Worm (Caenorhabditis elegans) whole organism, L2 larva: Measurements from ENCODE around the gene T22B7.22.

Source experiments
- R02D3.7 ChIP-seq: fragments of 150-350 bp; optimal IDR thresholded peaks from 2 replicates; lab custom pipeline; 2014; ENCODE audit warnings: missing biosample characterization, missing genetic modification characterization
- ZK546.5 ChIP-seq: sonication (generic microtip); optimal IDR thresholded peaks from 2 replicates; lab custom pipeline; 2017; ENCODE audit warnings: missing biosample characterization, missing genetic modification characterization
- ama-1 ChIP-seq: fragments of 150-350 bp; optimal IDR thresholded peaks from 2 replicates; lab custom pipeline; 2018; ENCODE audit warnings: inconsistent platforms
- ceh-16 ChIP-seq: fragments of 150-350 bp; optimal IDR thresholded peaks from 2 replicates; lab custom pipeline; 2014; ENCODE audit warnings: missing biosample characterization, missing genetic modification characterization
- lin-11 ChIP-seq: fragments of 150-350 bp; sonication (generic microtip); optimal IDR thresholded peaks from 2 replicates; lab custom pipeline; 2014; ENCODE audit warnings: missing biosample characterization, missing genetic modification characterization, inconsistent platforms, mixed read lengths
- lin-13 ChIP-seq: fragments of 150-350 bp; optimal IDR thresholded peaks from 2 replicates; lab custom pipeline; 2014; ENCODE audit warnings: missing biosample characterization, missing genetic modification reagents, missing genetic modification characterization
- lsy-2 ChIP-seq, 2 experiments: fragments of 150-350 bp in 1 of 2; sonication (generic microtip) in 1 of 2; optimal IDR thresholded peaks; 2 replicates each; lab custom pipeline; 2014 to 2017; ENCODE audit warnings: missing biosample characterization in 2 of 2, missing genetic modification characterization in 2 of 2
- nhr-6 ChIP-seq: fragments of 150-350 bp; optimal IDR thresholded peaks from 2 replicates; lab custom pipeline; 2014; ENCODE audit warnings: missing biosample characterization, missing genetic modification characterization
- nhr-77 ChIP-seq: fragments of 150-350 bp; optimal IDR thresholded peaks from 2 replicates; lab custom pipeline; 2014; ENCODE audit warnings: missing biosample characterization, missing genetic modification characterization
- peb-1 ChIP-seq: fragments of 150-350 bp; optimal IDR thresholded peaks from 2 replicates; lab custom pipeline; 2014; ENCODE audit warnings: missing biosample characterization, missing genetic modification characterization
- unc-55 ChIP-seq: fragments of 150-350 bp; sonication (generic microtip); optimal IDR thresholded peaks from 3 replicates; lab custom pipeline; 2014; ENCODE audit warnings: missing biosample characterization, missing genetic modification reagents, missing genetic modification characterization
- zag-1 ChIP-seq: fragments of 150-350 bp; optimal IDR thresholded peaks from 2 replicates; lab custom pipeline; 2014; ENCODE audit warnings: missing biosample characterization, missing genetic modification characterization
- ztf-11 ChIP-seq: sonication (generic microtip); optimal IDR thresholded peaks from 2 replicates; lab custom pipeline; 2017; ENCODE audit warnings: missing biosample characterization, missing genetic modification characterization
- ztf-4 ChIP-seq: fragments of 150-350 bp; optimal IDR thresholded peaks from 2 replicates; lab custom pipeline; 2014; ENCODE audit warnings: missing biosample characterization, missing genetic modification characterization

DNA sequence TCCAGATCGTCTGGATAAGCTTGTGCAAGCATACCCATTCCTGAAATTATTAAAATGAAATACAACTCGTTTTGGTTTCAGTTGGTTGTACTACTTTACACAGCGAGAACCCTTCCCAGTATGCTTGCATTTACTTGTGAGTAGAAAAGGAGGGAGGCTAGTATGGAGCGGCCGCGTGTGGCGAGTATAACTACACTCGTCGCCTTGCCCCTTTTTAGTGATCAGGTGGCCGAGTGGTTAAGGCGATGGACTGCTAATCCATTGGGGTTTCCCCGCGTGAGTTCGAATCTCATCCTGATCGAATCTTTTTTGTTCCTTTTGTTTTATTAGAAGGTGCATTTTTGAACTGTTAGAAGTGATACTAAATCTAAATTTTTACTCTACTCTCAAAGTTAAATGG is 48.0 kb downstream of the T22B7.22 start:
- TF ChIP-seq ztf-11 (tag; lab: Kevin White, UChicago) = no peak
- TF ChIP-seq lin-11 (tag; lab: Kevin White, UChicago) = peak; percentile 4
- TF ChIP-seq ceh-16 (tag; lab: Kevin White, UChicago) = no peak
- no peak for TF ChIP-seq ama-1 (lab: Kevin White, UChicago)
- no peak for TF ChIP-seq zag-1 (tag; lab: Kevin White, UChicago)
- no peak for TF ChIP-seq nhr-6 (tag; lab: Kevin White, UChicago)
- TF ChIP-seq lin-13 (GFP tag; lab: Kevin White, UChicago) = no peak
- TF ChIP-seq lsy-2 (tag; optimal IDR thresholded peaks at IDR 0.05; lab: Kevin White, UChicago) = peak in 1 of 2 experiments; percentile 23
- no peak for TF ChIP-seq unc-55 (GFP tag; lab: Kevin White, UChicago)
- TF ChIP-seq ztf-4 (tag; lab: Kevin White, UChicago) = no peak
- no peak for TF ChIP-seq nhr-77
- TF ChIP-seq R02D3.7 (tag; lab: Kevin White, UChicago) = no peak
- TF ChIP-seq ZK546.5 (tag; lab: Kevin White, UChicago) = no peak
- no peak for TF ChIP-seq peb-1 (tag; lab: Kevin White, UChicago)
